Worm (Caenorhabditis elegans) whole organism, midembryonic: ENCODE results near the gene ugtp-1.

Experiments
- flt-1 ChIP-seq: fragments of 200-800 bp; sonication (Bioruptor generic); IDR thresholded peaks from 2 replicates; pipeline ENCODE4 v1.3.6; 2022; ENCODE audit warnings: missing genetic modification characterization, missing compliant biosample characterization
- klf-2 ChIP-seq: fragments of 200-800 bp; sonication (Bioruptor generic); conservative IDR thresholded peaks from 2 replicates; pipeline ENCODE4 v1.3.6; 2022; ENCODE audit warnings: missing genetic modification reagents, missing genetic modification characterization, missing compliant biosample characterization
- ztf-29 ChIP-seq: fragments of 200-800 bp; sonication (Bioruptor generic); IDR thresholded peaks from 2 replicates; pipeline ENCODE4 v1.3.6; 2022; ENCODE audit warnings: missing genetic modification reagents, missing genetic modification characterization, missing compliant biosample characterization

- TF ChIP-seq klf-2 (GFP tag; lab: Robert Waterston, UW) (no peak), ztf-29 (GFP tag; lab: Robert Waterston, UW) (no peak), flt-1 (GFP tag; lab: Robert Waterston, UW) (no peak)
These were observed 34.9 kb upstream of the ugtp-1 start for ce11 chrIII:8785426-8785825.
